Fruit fly (Drosophila melanogaster) whole organism, wandering third instar larva: ENCODE data around the gene Vps45.

Source experiments
- Abd-B ChIP-seq: fragments of >200 bp; optimal IDR thresholded peaks from 2 replicates; lab custom pipeline; 2017; ENCODE audit warnings: missing biosample characterization, missing genetic modification characterization
- CG9705 ChIP-seq: fragments of 200-800 bp; sonication (Bioruptor generic); optimal IDR thresholded peaks from 2 replicates; lab custom pipeline; 2018; ENCODE audit warnings: missing biosample characterization, mild to moderate bottlenecking, missing genetic modification characterization
- N ChIP-seq: fragments of >200 bp; optimal IDR thresholded peaks from 2 replicates; lab custom pipeline; 2018; ENCODE audit warnings: missing biosample characterization, missing external identifiers, missing genetic modification characterization
- psq ChIP-seq: fragments of 200-800 bp; sonication (Bioruptor generic); optimal IDR thresholded peaks from 3 replicates; lab custom pipeline; 2017; ENCODE audit warnings: missing biosample characterization, mild to moderate bottlenecking, missing genetic modification characterization, moderate library complexity

dm6 chr3R:9529913-9530312 lies 33.8 kb upstream of the Vps45 start:
- no peak for TF ChIP-seq N
- no peak for TF ChIP-seq Abd-B (GFP tag; lab: Kevin White, UChicago)
- TF ChIP-seq psq (GFP tag; lab: Kevin White, UChicago): no peak
- no peak for TF ChIP-seq CG9705 (GFP tag; lab: Kevin White, UChicago)
